Fruit fly (Drosophila melanogaster) whole organism, adult: Measurements from ENCODE around the gene wb.

Experiments
- CG11617 ChIP-seq: fragments of 200-800 bp; sonication (Bioruptor generic); optimal IDR thresholded peaks from 2 replicates; lab custom pipeline; 2017; ENCODE audit warnings: mild to moderate bottlenecking, missing biosample characterization, missing genetic modification reagents, missing genetic modification characterization
- CG12768 ChIP-seq: fragments of 200-800 bp; sonication (Bioruptor generic); optimal IDR thresholded peaks from 2 replicates; lab custom pipeline; 2017; ENCODE audit warnings: missing biosample characterization, missing genetic modification characterization, mild to moderate bottlenecking, moderate library complexity, missing genetic modification reagents
- CG14711 ChIP-seq: fragments of 200-800 bp; sonication (Bioruptor generic); optimal IDR thresholded peaks from 2 replicates; lab custom pipeline; 2018; ENCODE audit warnings: missing biosample characterization, mild to moderate bottlenecking, missing genetic modification characterization, moderate library complexity
- CG1620 ChIP-seq: fragments of 200-800 bp; sonication (Bioruptor generic); optimal IDR thresholded peaks from 2 replicates; lab custom pipeline; 2016; ENCODE audit warnings: missing biosample characterization, missing genetic modification characterization
- CG33017 ChIP-seq: fragments of 200-800 bp; sonication (Bioruptor generic); optimal IDR thresholded peaks from 2 replicates; lab custom pipeline; 2018; ENCODE audit warnings: missing biosample characterization, mild to moderate bottlenecking, missing genetic modification characterization, moderate library complexity
- CG5204 ChIP-seq: fragments of 200-800 bp; sonication (Bioruptor generic); optimal IDR thresholded peaks from 2 replicates; lab custom pipeline; 2016; ENCODE audit warnings: missing biosample characterization, missing genetic modification characterization
- CG7045 ChIP-seq: fragments of 200-800 bp; sonication (Bioruptor generic); optimal IDR thresholded peaks from 2 replicates; lab custom pipeline; 2017; ENCODE audit warnings: missing biosample characterization, mild to moderate bottlenecking, missing genetic modification characterization
- CG7101 ChIP-seq: fragments of 200-800 bp; sonication (Bioruptor generic); optimal IDR thresholded peaks from 2 replicates; lab custom pipeline; 2018; ENCODE audit warnings: missing biosample characterization, mild to moderate bottlenecking, missing genetic modification characterization, moderate library complexity
- Clk ChIP-seq: fragments of 200-800 bp; sonication (Bioruptor generic); optimal IDR thresholded peaks from 2 replicates; lab custom pipeline; 2017; ENCODE audit warnings: missing biosample characterization, missing genetic modification characterization
- Crg-1 ChIP-seq: fragments of 200-800 bp; sonication (Bioruptor generic); optimal IDR thresholded peaks from 2 replicates; lab custom pipeline; 2016; ENCODE audit warnings: missing biosample characterization, missing genetic modification characterization
- Hr96 ChIP-seq: fragments of 200-800 bp; sonication (Bioruptor generic); optimal IDR thresholded peaks from 2 replicates; lab custom pipeline; 2016; ENCODE audit warnings: missing biosample characterization, missing genetic modification characterization
- Mnt ChIP-seq: fragments of 200-800 bp; sonication (Bioruptor generic); optimal IDR thresholded peaks from 2 replicates; lab custom pipeline; 2016; ENCODE audit warnings: missing biosample characterization, mild to moderate bottlenecking, missing genetic modification characterization
- bab1 ChIP-seq: fragments of 200-800 bp; sonication (Bioruptor generic); optimal IDR thresholded peaks from 3 replicates; lab custom pipeline; 2019; ENCODE audit warnings: missing biosample characterization, mild to moderate bottlenecking, missing genetic modification characterization, moderate library complexity
- cic ChIP-seq: fragments of 200-800 bp; sonication (Bioruptor generic); optimal IDR thresholded peaks from 2 replicates; lab custom pipeline; 2017; ENCODE audit warnings: missing biosample characterization, mild to moderate bottlenecking, missing genetic modification characterization, moderate library complexity
- cnc ChIP-seq, 2 experiments: fragments of >200 bp; optimal IDR thresholded peaks; 2 replicates each; lab custom pipeline; 2017
- kay ChIP-seq: fragments of 200-800 bp; sonication (Bioruptor generic); peaks from one replicate; lab custom pipeline; 2016; ENCODE audit warnings: missing biosample characterization, missing genetic modification characterization, borderline replicate concordance
- ovo ChIP-seq: fragments of 200-800 bp; sonication (Bioruptor generic); optimal IDR thresholded peaks from 2 replicates; lab custom pipeline; 2016; ENCODE audit warnings: missing biosample characterization, missing genetic modification characterization
- pad ChIP-seq: fragments of 200-800 bp; sonication (Bioruptor generic); optimal IDR thresholded peaks from 3 replicates; lab custom pipeline; 2017; ENCODE audit warnings: missing biosample characterization, missing genetic modification characterization, mild to moderate bottlenecking, moderate library complexity, missing genetic modification reagents
- tj ChIP-seq: fragments of 200-800 bp; sonication (Bioruptor generic); optimal IDR thresholded peaks from 3 replicates; lab custom pipeline; 2017; ENCODE audit warnings: missing biosample characterization, mild to moderate bottlenecking, missing genetic modification characterization, moderate library complexity
- toe ChIP-seq: fragments of 200-800 bp; sonication (Bioruptor generic); optimal IDR thresholded peaks from 2 replicates; lab custom pipeline; 2016; ENCODE audit warnings: missing biosample characterization, missing genetic modification characterization

The wb gene

dm6 chr2L:14366590-14367273 is 103.9 kb downstream of the wb start:
- no peak for TF ChIP-seq CG1620 (GFP tag; lab: Kevin White, UChicago)
- TF ChIP-seq CG5204 (GFP tag; lab: Kevin White, UChicago), result no peak
- TF ChIP-seq ovo, result no peak
- TF ChIP-seq CG11617 (GFP tag; lab: Kevin White, UChicago), result no peak
- no peak for TF ChIP-seq CG7101 (tag; lab: Kevin White, UChicago)
- TF ChIP-seq Mnt (GFP tag; lab: Kevin White, UChicago), result no peak
- TF ChIP-seq cic (GFP tag; lab: Kevin White, UChicago), result no peak
- TF ChIP-seq Crg-1 (GFP tag; lab: Kevin White, UChicago), result no peak
- TF ChIP-seq CG33017 (tag; lab: Kevin White, UChicago), result no peak
- TF ChIP-seq CG12768 (GFP tag; lab: Kevin White, UChicago), result no peak
- no peak for TF ChIP-seq CG14711 (tag; lab: Kevin White, UChicago)
- TF ChIP-seq kay (GFP tag; lab: Kevin White, UChicago), result no peak
- no peak for TF ChIP-seq CG7045 (GFP tag; lab: Kevin White, UChicago)
- TF ChIP-seq Clk (GFP tag; lab: Kevin White, UChicago), result no peak
- no peak for TF ChIP-seq pad (GFP tag; lab: Kevin White, UChicago)
- no peak for TF ChIP-seq Hr96 (GFP tag; lab: Kevin White, UChicago)
- TF ChIP-seq cnc (optimal IDR thresholded peaks at IDR 0.05; lab: Kevin White, UChicago), result no peak

dm6 chr2L:14367274-14367669 is 104.4 kb downstream of the wb start:
- TF ChIP-seq cnc (optimal IDR thresholded peaks at IDR 0.05; lab: Kevin White, UChicago) (no peak), Clk (GFP tag; lab: Kevin White, UChicago) (no peak), CG7045 (GFP tag; lab: Kevin White, UChicago) (no peak), CG7101 (tag; lab: Kevin White, UChicago) (no peak), Mnt (GFP tag; lab: Kevin White, UChicago) (no peak), CG5204 (GFP tag; lab: Kevin White, UChicago) (no peak), CG33017 (tag; lab: Kevin White, UChicago) (no peak), bab1 (GFP tag; lab: Kevin White, UChicago) (no peak), CG12768 (GFP tag; lab: Kevin White, UChicago) (no peak), ovo (no peak), Crg-1 (GFP tag; lab: Kevin White, UChicago) (no peak), CG14711 (tag; lab: Kevin White, UChicago) (no peak), CG11617 (GFP tag; lab: Kevin White, UChicago) (no peak), toe (GFP tag; lab: Kevin White, UChicago) (no peak), kay (GFP tag; lab: Kevin White, UChicago) (no peak), CG1620 (GFP tag; lab: Kevin White, UChicago) (no peak), cic (GFP tag; lab: Kevin White, UChicago) (no peak)

- TF ChIP-seq kay (GFP tag; lab: Kevin White, UChicago), result no peak
- TF ChIP-seq Clk (GFP tag; lab: Kevin White, UChicago), result no peak
- TF ChIP-seq CG12768 (GFP tag; lab: Kevin White, UChicago), result no peak
- TF ChIP-seq cic (GFP tag; lab: Kevin White, UChicago), result no peak
- TF ChIP-seq CG33017 (tag; lab: Kevin White, UChicago), result no peak
- TF ChIP-seq Mnt (GFP tag; lab: Kevin White, UChicago), result no peak
- TF ChIP-seq pad (GFP tag; lab: Kevin White, UChicago), result no peak
- no peak for TF ChIP-seq CG7101 (tag; lab: Kevin White, UChicago)
- TF ChIP-seq tj, result no peak
- no peak for TF ChIP-seq Hr96 (GFP tag; lab: Kevin White, UChicago)
- TF ChIP-seq CG5204 (GFP tag; lab: Kevin White, UChicago), result no peak
- no peak for TF ChIP-seq ovo
- no peak for TF ChIP-seq cnc (optimal IDR thresholded peaks at IDR 0.05; lab: Kevin White, UChicago)
- no peak for TF ChIP-seq CG14711 (tag; lab: Kevin White, UChicago)
- TF ChIP-seq Crg-1 (GFP tag; lab: Kevin White, UChicago), result no peak
- no peak for TF ChIP-seq CG11617 (GFP tag; lab: Kevin White, UChicago)
- TF ChIP-seq CG1620 (GFP tag; lab: Kevin White, UChicago), result no peak
- TF ChIP-seq CG7045 (GFP tag; lab: Kevin White, UChicago), result no peak
- TF ChIP-seq bab1 (GFP tag; lab: Kevin White, UChicago), result no peak
- TF ChIP-seq toe (GFP tag; lab: Kevin White, UChicago), result no peak
Observed at dm6 chr2L:14368833-14369232, 106.0 kb downstream of the wb start.

- TF ChIP-seq Hr96 (GFP tag; lab: Kevin White, UChicago) (no peak), cnc (optimal IDR thresholded peaks at IDR 0.05; lab: Kevin White, UChicago) (no peak), bab1 (GFP tag; lab: Kevin White, UChicago) (no peak), CG33017 (tag; lab: Kevin White, UChicago) (no peak), cic (GFP tag; lab: Kevin White, UChicago) (no peak)
Observed at dm6 chr2L:14369933-14370776, 107.3 kb downstream of the wb start.

dm6 chr2L:14370777-14371096 is 107.9 kb downstream of the wb start:
- TF ChIP-seq Hr96 (GFP tag; lab: Kevin White, UChicago) (no peak), CG11617 (GFP tag; lab: Kevin White, UChicago) (no peak), CG33017 (tag; lab: Kevin White, UChicago) (no peak), CG1620 (GFP tag; lab: Kevin White, UChicago) (no peak), cic (GFP tag; lab: Kevin White, UChicago) (no peak), bab1 (GFP tag; lab: Kevin White, UChicago) (no peak), CG7045 (GFP tag; lab: Kevin White, UChicago) (no peak), tj (no peak), CG12768 (GFP tag; lab: Kevin White, UChicago) (no peak), CG14711 (tag; lab: Kevin White, UChicago) (no peak), toe (GFP tag; lab: Kevin White, UChicago) (no peak), cnc (optimal IDR thresholded peaks at IDR 0.05; lab: Kevin White, UChicago) (no peak), Mnt (GFP tag; lab: Kevin White, UChicago) (no peak), Clk (GFP tag; lab: Kevin White, UChicago) (no peak), pad (GFP tag; lab: Kevin White, UChicago) (no peak), Crg-1 (GFP tag; lab: Kevin White, UChicago) (no peak), kay (GFP tag; lab: Kevin White, UChicago) (no peak), CG5204 (GFP tag; lab: Kevin White, UChicago) (no peak), CG7101 (tag; lab: Kevin White, UChicago) (no peak)
